Worm (Caenorhabditis elegans) whole organism, L1 larva: ENCODE data around the gene ZK1290.10.

Experiments
- aly-2 ChIP-seq: fragments of 150-350 bp; optimal IDR thresholded peaks from 2 replicates; lab custom pipeline; 2014; ENCODE audit warnings: missing biosample characterization, missing genetic modification characterization
- ceh-82 ChIP-seq, 3 experiments: fragments of 150-350 bp in 1 of 3; sonication (generic microtip) in 2 of 3; optimal IDR thresholded peaks; 2 replicates each; lab custom pipeline; 2014 to 2017; ENCODE audit warnings: missing biosample characterization in 3 of 3, missing genetic modification characterization in 3 of 3
- dpl-1 ChIP-seq, 3 experiments: fragments of 150-350 bp in 2 of 3; sonication (generic microtip) in 1 of 3; optimal IDR thresholded peaks; 2 replicates each; lab custom pipeline; 2014 to 2017; ENCODE audit warnings: missing biosample characterization in 3 of 3, missing genetic modification characterization in 3 of 3, missing genetic modification reagents in 3 of 3
- lin-39 ChIP-seq: fragments of 150-350 bp; optimal IDR thresholded peaks from 2 replicates; lab custom pipeline; 2014; ENCODE audit warnings: missing biosample characterization, missing genetic modification reagents, missing genetic modification characterization
- lsy-2 ChIP-seq, 2 experiments: fragments of 150-350 bp; optimal IDR thresholded peaks; 2 replicates each; lab custom pipeline; 2014; ENCODE audit warnings: missing biosample characterization in 2 of 2, missing genetic modification characterization in 2 of 2
- mdl-1 ChIP-seq, 2 experiments: fragments of 150-350 bp; optimal IDR thresholded peaks; 2 replicates each; lab custom pipeline; 2014 to 2017; ENCODE audit warnings: missing biosample characterization in 2 of 2, missing genetic modification characterization in 2 of 2, inconsistent platforms in 1 of 2
- nhr-237 ChIP-seq: fragments of 150-350 bp; optimal IDR thresholded peaks from 2 replicates; lab custom pipeline; 2014; ENCODE audit warnings: missing biosample characterization, missing genetic modification characterization
- unc-62 ChIP-seq: fragments of 150-350 bp; optimal IDR thresholded peaks from 2 replicates; lab custom pipeline; 2014; ENCODE audit warnings: missing biosample characterization, missing genetic modification reagents, missing genetic modification characterization

DNA sequence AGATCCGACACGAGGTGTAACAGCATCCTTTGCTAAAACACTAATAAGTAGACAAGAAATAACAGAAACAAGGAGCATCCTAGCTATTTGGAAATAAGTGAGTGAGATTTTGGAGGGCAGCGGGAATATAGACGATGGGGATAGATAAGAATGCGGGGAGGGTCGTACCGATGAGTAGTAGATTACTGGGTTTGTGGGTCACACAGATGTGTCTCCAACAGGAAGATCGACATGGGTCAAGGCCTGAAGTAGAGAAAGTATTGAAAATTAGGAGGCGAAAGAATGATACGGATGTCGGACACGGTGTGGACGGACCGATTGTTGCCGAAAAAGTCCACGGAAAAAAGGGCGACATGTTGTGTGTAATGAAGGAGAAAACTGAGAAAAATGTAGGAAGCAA is 19.3 kb downstream of the ZK1290.10 start, which contains the start of gene wrt-10:
- TF ChIP-seq lin-39 (tag; lab: Kevin White, UChicago) = no peak
- no peak for TF ChIP-seq ceh-82 (tag; optimal IDR thresholded peaks at IDR 0.05; lab: Kevin White, UChicago)
- TF ChIP-seq nhr-237 (tag; lab: Kevin White, UChicago) = no peak
- TF ChIP-seq unc-62 (GFP tag; lab: Kevin White, UChicago) = no peak
- no peak for TF ChIP-seq dpl-1 (GFP tag; optimal IDR thresholded peaks at IDR 0.05; lab: Kevin White, UChicago)
- no peak for TF ChIP-seq lsy-2 (tag; optimal IDR thresholded peaks at IDR 0.05; lab: Kevin White, UChicago)
- no peak for TF ChIP-seq aly-2 (tag; lab: Kevin White, UChicago)
- TF ChIP-seq mdl-1 (tag; optimal IDR thresholded peaks at IDR 0.05; lab: Kevin White, UChicago) = no peak
